Fruit fly (Drosophila melanogaster) whole organism, embryonic: Measurements from ENCODE around the gene Helz.

ENCODE experiments used
- Adf1 ChIP-seq: fragments of 200-800 bp; sonication (Bioruptor generic); IDR thresholded peaks from 2 replicates; pipeline ENCODE4 v1.3.6; 2022; ENCODE audit warnings: missing biosample characterization, missing genetic modification characterization
- Atf6 ChIP-seq: fragments of 200-800 bp; sonication (Bioruptor generic); IDR thresholded peaks from 2 replicates; pipeline ENCODE4 v1.3.6; 2022; ENCODE audit warnings: missing biosample characterization, missing genetic modification characterization
- C15 ChIP-seq: fragments of 200-800 bp; sonication (Bioruptor generic); IDR thresholded peaks from 3 replicates; pipeline ENCODE4 v1.3.6; 2022; ENCODE audit warnings: missing biosample characterization, missing genetic modification characterization
- CG10431 ChIP-seq: fragments of 200-800 bp; sonication (Bioruptor generic); optimal IDR thresholded peaks from 3 replicates; lab custom pipeline; 2018; ENCODE audit warnings: missing biosample characterization, mild to moderate bottlenecking, missing genetic modification characterization
- CG11093 ChIP-seq: fragments of 200-800 bp; sonication (Bioruptor generic); IDR thresholded peaks from 3 replicates; pipeline ENCODE4 v1.3.6; 2022; ENCODE audit warnings: missing biosample characterization, missing genetic modification characterization
- CG11456 ChIP-seq: fragments of 200-800 bp; sonication (Bioruptor generic); IDR thresholded peaks from 3 replicates; pipeline ENCODE4 v1.3.6; 2022; ENCODE audit warnings: missing biosample characterization, missing genetic modification characterization
- CG11695 ChIP-seq: fragments of 200-800 bp; sonication (Bioruptor generic); IDR thresholded peaks from 3 replicates; pipeline ENCODE4 v1.3.6; 2022; ENCODE audit warnings: missing biosample characterization, missing genetic modification characterization
- CG13424 ChIP-seq: fragments of 200-800 bp; sonication (Bioruptor generic); optimal IDR thresholded peaks from 2 replicates; lab custom pipeline; 2019; ENCODE audit warnings: missing biosample characterization, mild to moderate bottlenecking, missing genetic modification characterization, moderate library complexity
- CG14441 ChIP-seq: fragments of 200-800 bp; sonication (Bioruptor generic); IDR thresholded peaks from 2 replicates; pipeline ENCODE4 v1.3.6; 2022; ENCODE audit warnings: missing biosample characterization, missing genetic modification characterization
- CG1602 ChIP-seq: fragments of 200-800 bp; sonication (Bioruptor generic); optimal IDR thresholded peaks from 3 replicates; lab custom pipeline; 2016; ENCODE audit warnings: missing biosample characterization, missing genetic modification characterization
- CG1792 ChIP-seq: fragments of 200-800 bp; sonication (Bioruptor generic); optimal IDR thresholded peaks from 2 replicates; lab custom pipeline; 2016; ENCODE audit warnings: missing biosample characterization, missing genetic modification characterization
- CG2116 ChIP-seq: fragments of 200-800 bp; sonication (Bioruptor generic); optimal IDR thresholded peaks from 3 replicates; lab custom pipeline; 2018; ENCODE audit warnings: missing biosample characterization, mild to moderate bottlenecking, missing genetic modification characterization
- CG2678 ChIP-seq: fragments of 200-800 bp; sonication (Bioruptor generic); optimal IDR thresholded peaks from 3 replicates; lab custom pipeline; 2019; ENCODE audit warnings: missing biosample characterization, mild to moderate bottlenecking, missing genetic modification characterization, moderate library complexity
- CG30020 ChIP-seq: fragments of 200-800 bp; optimal IDR thresholded peaks from 2 replicates; lab custom pipeline; 2019; ENCODE audit warnings: missing biosample characterization, mild to moderate bottlenecking, missing genetic modification characterization, moderate library complexity
- CG32532 ChIP-seq: fragments of 200-800 bp; sonication (Bioruptor generic); IDR thresholded peaks from 2 replicates; pipeline ENCODE4 v1.3.6; 2022; ENCODE audit warnings: missing biosample characterization, missing genetic modification characterization
- CG3281 ChIP-seq: fragments of 200-800 bp; sonication (Bioruptor generic); optimal IDR thresholded peaks from 3 replicates; lab custom pipeline; 2017; ENCODE audit warnings: missing biosample characterization, mild to moderate bottlenecking, missing genetic modification characterization
- CG34224 ChIP-seq: fragments of 200-800 bp; sonication (Bioruptor generic); IDR thresholded peaks from 3 replicates; pipeline ENCODE4 v1.3.6; 2022; ENCODE audit warnings: missing biosample characterization, missing genetic modification characterization; ENCODE audit not compliant: partially characterized antibody
- CG6272 ChIP-seq: fragments of 200-800 bp; sonication (Bioruptor generic); IDR thresholded peaks from 2 replicates; pipeline ENCODE4 v1.3.6; 2022; ENCODE audit warnings: missing biosample characterization, missing genetic modification characterization
- CG6791 ChIP-seq: fragments of 200-800 bp; sonication (Bioruptor generic); IDR thresholded peaks from 3 replicates; pipeline ENCODE4 v1.3.6; 2022; ENCODE audit warnings: missing biosample characterization, missing genetic modification characterization; ENCODE audit not compliant: partially characterized antibody
- CG7745 ChIP-seq: fragments of 200-800 bp; sonication (Bioruptor generic); optimal IDR thresholded peaks from 2 replicates; lab custom pipeline; 2018; ENCODE audit warnings: missing biosample characterization, mild to moderate bottlenecking, missing genetic modification characterization, moderate library complexity
- CG8765 ChIP-seq: fragments of 200-800 bp; sonication (Bioruptor generic); IDR thresholded peaks from 2 replicates; pipeline ENCODE4 v1.3.6; 2022; ENCODE audit warnings: missing biosample characterization, missing genetic modification characterization
- CG9727 ChIP-seq: fragments of 200-800 bp; sonication (Bioruptor generic); optimal IDR thresholded peaks from 3 replicates; lab custom pipeline; 2017; ENCODE audit warnings: missing biosample characterization, mild to moderate bottlenecking, missing genetic modification characterization
- D19A ChIP-seq: fragments of 200-800 bp; optimal IDR thresholded peaks from 3 replicates; lab custom pipeline; 2019; ENCODE audit warnings: missing biosample characterization, mild to moderate bottlenecking, missing genetic modification characterization, moderate library complexity
- D19B ChIP-seq: fragments of 200-800 bp; sonication (Bioruptor generic); optimal IDR thresholded peaks from 2 replicates; lab custom pipeline; 2017; ENCODE audit warnings: missing biosample characterization, mild to moderate bottlenecking, missing genetic modification characterization
- Dbx ChIP-seq: fragments of 200-800 bp; sonication (Bioruptor generic); IDR thresholded peaks from 3 replicates; pipeline ENCODE4 v1.3.6; 2022; ENCODE audit warnings: missing biosample characterization, missing genetic modification characterization
- Fer2 ChIP-seq: fragments of 200-800 bp; sonication (Bioruptor generic); optimal IDR thresholded peaks from 2 replicates; lab custom pipeline; 2018; ENCODE audit warnings: missing biosample characterization, mild to moderate bottlenecking, missing genetic modification characterization, moderate library complexity
- H15 ChIP-seq: fragments of 200-800 bp; sonication (Bioruptor generic); IDR thresholded peaks from 3 replicates; pipeline ENCODE4 v1.3.6; 2022; ENCODE audit warnings: missing biosample characterization, missing genetic modification characterization
- Hr39 ChIP-seq: fragments of >200 bp; optimal IDR thresholded peaks from 2 replicates; lab custom pipeline; 2017
- Hr51 ChIP-seq, 2 experiments: fragments of 200-800 bp; sonication (Bioruptor generic); optimal IDR thresholded peaks; 2 replicates in 1 of 2; 3 replicates in 1 of 2; lab custom pipeline; 2016 to 2018; ENCODE audit warnings: missing biosample characterization in 2 of 2, missing genetic modification characterization in 2 of 2, mild to moderate bottlenecking in 1 of 2, moderate library complexity in 1 of 2
- Hr78 ChIP-seq, 2 experiments: fragments of 200-800 bp in 1 of 2; fragments of >200 bp in 1 of 2; sonication (Bioruptor generic) in 1 of 2; optimal IDR thresholded peaks; 2 replicates each; lab custom pipeline; 2017 to 2019; ENCODE audit warnings: missing biosample characterization in 2 of 2, missing genetic modification characterization in 2 of 2, mild to moderate bottlenecking in 1 of 2, moderate library complexity in 1 of 2
- MTF-1 ChIP-seq: fragments of 200-800 bp; sonication (Bioruptor generic); optimal IDR thresholded peaks from 2 replicates; lab custom pipeline; 2018; ENCODE audit warnings: missing biosample characterization, mild to moderate bottlenecking, missing genetic modification characterization, borderline replicate concordance
- Rfx ChIP-seq: fragments of 200-800 bp; sonication (Bioruptor generic); IDR thresholded peaks from 2 replicates; pipeline ENCODE4 v1.3.6; 2022; ENCODE audit warnings: missing biosample characterization, missing genetic modification characterization
- Spps ChIP-seq: fragments of 200-800 bp; sonication (Bioruptor generic); optimal IDR thresholded peaks from 2 replicates; lab custom pipeline; 2018; ENCODE audit warnings: missing biosample characterization, mild to moderate bottlenecking, missing genetic modification characterization
- TFAM ChIP-seq: fragments of 200-800 bp; sonication (Bioruptor generic); optimal IDR thresholded peaks from 2 replicates; lab custom pipeline; 2017; ENCODE audit warnings: missing biosample characterization, missing genetic modification characterization, inconsistent platforms
- Usf ChIP-seq: fragments of 200-800 bp; sonication (Bioruptor generic); optimal IDR thresholded peaks from 2 replicates; lab custom pipeline; 2017; ENCODE audit warnings: missing genotype, missing biosample characterization, missing genetic modification characterization
- croc ChIP-seq: fragments of 200-800 bp; sonication (Bioruptor generic); conservative IDR thresholded peaks from 3 replicates; pipeline ENCODE4 v1.3.6; 2022; ENCODE audit warnings: missing biosample characterization, missing genetic modification characterization
- crol ChIP-seq: fragments of 200-800 bp; sonication (Bioruptor generic); IDR thresholded peaks from 2 replicates; pipeline ENCODE4 v1.3.6; 2022; ENCODE audit warnings: missing biosample characterization, missing genetic modification characterization
- exex ChIP-seq: fragments of 200-800 bp; sonication (Bioruptor generic); optimal IDR thresholded peaks from 4 replicates; lab custom pipeline; 2018; ENCODE audit warnings: missing biosample characterization, mild to moderate bottlenecking, missing genetic modification characterization, moderate library complexity
- fd96Cb ChIP-seq: fragments of 200-800 bp; sonication (Bioruptor generic); optimal IDR thresholded peaks from 2 replicates; lab custom pipeline; 2018; ENCODE audit warnings: missing biosample characterization, mild to moderate bottlenecking, missing genetic modification characterization, moderate library complexity
- gcm2 ChIP-seq: fragments of 200-800 bp; sonication (Bioruptor generic); optimal IDR thresholded peaks from 2 replicates; lab custom pipeline; 2016; ENCODE audit warnings: missing biosample characterization, missing genetic modification characterization
- gsb-n ChIP-seq: fragments of 200-800 bp; sonication (Bioruptor generic); optimal IDR thresholded peaks from 3 replicates; lab custom pipeline; 2018; ENCODE audit warnings: missing biosample characterization, mild to moderate bottlenecking, missing genetic modification characterization
- jigr1 ChIP-seq: fragments of 200-800 bp; sonication (Bioruptor generic); IDR thresholded peaks from 3 replicates; pipeline ENCODE4 v1.3.6; 2022; ENCODE audit warnings: missing biosample characterization, missing genetic modification characterization
- ken ChIP-seq: fragments of 200-800 bp; sonication (Bioruptor generic); IDR thresholded peaks from 3 replicates; pipeline ENCODE4 v1.3.6; 2022; ENCODE audit warnings: missing biosample characterization, missing genetic modification characterization
- lola ChIP-seq, 3 experiments: fragments of >200 bp in 2 of 3; fragments of 200-800 bp in 1 of 3; sonication (Bioruptor generic) in 1 of 3; optimal IDR thresholded peaks; 2 replicates each; lab custom pipeline; 2017 to 2019; ENCODE audit warnings: missing biosample characterization in 3 of 3, missing genetic modification characterization in 3 of 3, mild to moderate bottlenecking in 1 of 3, moderate library complexity in 1 of 3
- seq ChIP-seq: fragments of 200-800 bp; sonication (Bioruptor generic); IDR thresholded peaks from 2 replicates; pipeline ENCODE4 v1.3.6; 2022; ENCODE audit warnings: missing biosample characterization, missing genetic modification characterization
- sim ChIP-seq: fragments of 200-800 bp; sonication (Bioruptor generic); IDR thresholded peaks from 2 replicates; pipeline ENCODE4 v1.3.6; 2022; ENCODE audit warnings: missing biosample characterization, missing genetic modification characterization
- slp2 ChIP-seq: fragments of 200-800 bp; sonication (Bioruptor generic); optimal IDR thresholded peaks from 2 replicates; lab custom pipeline; 2016; ENCODE audit warnings: missing biosample characterization, missing genetic modification characterization
- so ChIP-seq: fragments of 200-800 bp; sonication (Bioruptor generic); IDR thresholded peaks from 3 replicates; pipeline ENCODE4 v1.3.6; 2022; ENCODE audit warnings: missing biosample characterization, missing genetic modification characterization
- vfl ChIP-seq: fragments of 200-800 bp; sonication (Bioruptor generic); optimal IDR thresholded peaks from 2 replicates; lab custom pipeline; 2016; ENCODE audit warnings: missing biosample characterization, missing genetic modification characterization

The Helz gene

dm6 chr3L:14786230-14786850 lies 3.4 kb upstream of the Helz start, which contains the start of the genes bmm and Tdrd3 (continued):
- no peak for TF ChIP-seq gcm2 (GFP tag; lab: Kevin White, UChicago)
- TF ChIP-seq Hr78 (GFP tag; optimal IDR thresholded peaks at IDR 0.05; lab: Kevin White, UChicago) = no peak
- peak; percentile 71 for TF ChIP-seq fd96Cb (tag; lab: Kevin White, UChicago)
- TF ChIP-seq Hr51 (GFP tag; optimal IDR thresholded peaks at IDR 0.05; lab: Kevin White, UChicago) = peak; percentile 17 to 84
- peak; percentile 72; the same call in 2 of the 3 replicates for TF ChIP-seq ken (GFP tag; lab: Robert Waterston, UW)
- TF ChIP-seq CG11695 (GFP tag; lab: Robert Waterston, UW) = 0 out of 3 replicates have a peak, but pooled peaks have one; percentile 12
- TF ChIP-seq CG34224 = peak; percentile 81
- TF ChIP-seq CG1792 (GFP tag; lab: Kevin White, UChicago) = no peak
- TF ChIP-seq D19B (GFP tag; lab: Kevin White, UChicago) = peak; percentile 38
- TF ChIP-seq vfl (GFP tag; lab: Kevin White, UChicago) = peak; percentile 58
- TF ChIP-seq MTF-1 (GFP tag; lab: Kevin White, UChicago) = peak; percentile 41
- TF ChIP-seq TFAM (GFP tag; lab: Kevin White, UChicago) = no peak
- no peak for TF ChIP-seq Adf1 (GFP tag; lab: Robert Waterston, UW)
- peak in 1 of 3 experiments; percentile 89 for TF ChIP-seq lola (GFP tag; optimal IDR thresholded peaks at IDR 0.05; lab: Kevin White, UChicago)
- peak; percentile 62 for TF ChIP-seq D19A
- peak; percentile 87 for TF ChIP-seq CG1602 (GFP tag; lab: Kevin White, UChicago)
- TF ChIP-seq Dbx (GFP tag; lab: Robert Waterston, UW) = peak; percentile 83
- TF ChIP-seq Rfx (GFP tag; lab: Robert Waterston, UW) = peak; percentile 93
- TF ChIP-seq CG7745 = no peak
- peak; percentile 71; the same call in 1 of the 3 replicates for TF ChIP-seq jigr1 (GFP tag; lab: Robert Waterston, UW)
- TF ChIP-seq CG6791 (GFP tag; lab: Robert Waterston, UW) = peak; percentile 79
- TF ChIP-seq CG9727 = peak; percentile 84
- TF ChIP-seq gsb-n (tag; lab: Kevin White, UChicago) = peak; percentile 68
- peak; percentile 91 for TF ChIP-seq CG2678 (tag; lab: Kevin White, UChicago)
- peak; percentile 74 for TF ChIP-seq CG10431 (GFP tag; lab: Kevin White, UChicago)
- peak; percentile 79 for TF ChIP-seq Usf (GFP tag; lab: Kevin White, UChicago)
- TF ChIP-seq CG3281 (GFP tag; lab: Kevin White, UChicago) = peak; percentile 79
- peak; percentile 70 for TF ChIP-seq exex
- TF ChIP-seq CG11093 (GFP tag; lab: Robert Waterston, UW) = peak; percentile 52; the same call in 2 of the 3 replicates
- TF ChIP-seq CG14441 (GFP tag; lab: Robert Waterston, UW) = peak; percentile 75
- no peak; the same call in 1 of the 2 replicates for TF ChIP-seq crol (GFP tag; lab: Robert Waterston, UW)
- peak; percentile 41; the same call in 1 of the 2 replicates for TF ChIP-seq Atf6 (GFP tag; lab: Robert Waterston, UW)
- peak; percentile 91 for TF ChIP-seq CG11456 (GFP tag; lab: Robert Waterston, UW)
- no peak for TF ChIP-seq slp2 (GFP tag; lab: Kevin White, UChicago)
- peak; percentile 64 for TF ChIP-seq croc (GFP tag; lab: Robert Waterston, UW)
- peak; percentile 63; the same call in 1 of the 3 replicates for TF ChIP-seq so
- TF ChIP-seq CG6272 (GFP tag; lab: Robert Waterston, UW) = peak; percentile 88
- no peak for TF ChIP-seq C15 (GFP tag; lab: Robert Waterston, UW)
- no peak for TF ChIP-seq Hr39 (lab: Kevin White, UChicago)
- peak; percentile 71 for TF ChIP-seq CG8765
- no peak for TF ChIP-seq sim (GFP tag; lab: Robert Waterston, UW)
- peak; percentile 79; the same call in 2 of the 3 replicates for TF ChIP-seq H15 (GFP tag; lab: Robert Waterston, UW)
- peak; percentile 53; the same call in 1 of the 2 replicates for TF ChIP-seq seq
- TF ChIP-seq CG2116 (GFP tag; lab: Kevin White, UChicago) = peak; percentile 81
- peak; percentile 91 for TF ChIP-seq CG13424 (tag; lab: Kevin White, UChicago)
- TF ChIP-seq Fer2 (tag; lab: Kevin White, UChicago) = peak; percentile 80
- TF ChIP-seq CG32532 (GFP tag; lab: Robert Waterston, UW) = peak; percentile 85
- TF ChIP-seq CG30020 (tag; lab: Kevin White, UChicago) = peak; percentile 89
- peak; percentile 48 for TF ChIP-seq Spps (tag; lab: Kevin White, UChicago)
